Worm (Caenorhabditis elegans) whole organism, L4/young adult: ENCODE results near the gene gst-35.

Experiments
- W03F9.2 ChIP-seq: fragments of 150-350 bp; optimal IDR thresholded peaks from 2 replicates; lab custom pipeline; 2014; ENCODE audit warnings: missing biosample characterization, missing genetic modification characterization
- him-1 ChIP-seq: sonication (generic microtip); optimal IDR thresholded peaks from 2 replicates; lab custom pipeline; 2016; ENCODE audit warnings: missing genotype, missing genetic modification reagents, missing genetic modification characterization, missing compliant biosample characterization

DNA sequence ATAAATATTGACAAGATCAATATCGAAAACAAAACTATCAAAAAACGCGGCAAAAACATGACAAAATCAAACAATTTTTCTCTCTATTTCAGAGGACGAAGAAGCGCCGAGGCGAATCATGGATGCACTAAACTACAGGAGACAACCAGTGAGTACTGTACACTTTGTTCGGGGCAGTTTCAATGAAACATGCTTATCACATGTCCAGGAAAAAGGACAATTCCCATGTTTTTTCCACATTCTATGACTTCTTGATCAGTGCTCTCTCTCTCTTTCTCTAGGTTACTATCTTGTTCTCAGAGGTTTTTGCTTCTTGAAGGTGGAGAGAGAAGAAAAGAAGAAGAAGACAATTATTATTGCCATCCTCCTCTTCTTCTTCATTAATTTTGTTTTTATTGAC lies 12.3 kb upstream of the gst-35 start:
- TF ChIP-seq W03F9.2 (tag; lab: Kevin White, UChicago) = no peak
- no peak for TF ChIP-seq him-1 (tag; lab: Kevin White, UChicago)
